Fruit fly (Drosophila melanogaster) whole organism, embryonic: ENCODE results near the gene CG16753.

ENCODE experiments used
- Abd-B ChIP-seq: fragments of 200-800 bp; sonication (Bioruptor generic); optimal IDR thresholded peaks from 2 replicates; lab custom pipeline; 2018; ENCODE audit warnings: missing biosample characterization, mild to moderate bottlenecking, missing genetic modification characterization, moderate library complexity
- Atf6 ChIP-seq: fragments of 200-800 bp; sonication (Bioruptor generic); IDR thresholded peaks from 2 replicates; pipeline ENCODE4 v1.3.6; 2022; ENCODE audit warnings: missing biosample characterization, missing genetic modification characterization
- BEAF-32 ChIP-seq: fragments of 200-800 bp; sonication (Bioruptor generic); optimal IDR thresholded peaks from 3 replicates; lab custom pipeline; 2017; ENCODE audit warnings: missing biosample characterization, missing genetic modification characterization, mild to moderate bottlenecking, moderate library complexity, missing genetic modification reagents
- C15 ChIP-seq: fragments of 200-800 bp; sonication (Bioruptor generic); IDR thresholded peaks from 3 replicates; pipeline ENCODE4 v1.3.6; 2022; ENCODE audit warnings: missing biosample characterization, missing genetic modification characterization
- CG12155 ChIP-seq: fragments of 200-800 bp; sonication (Bioruptor generic); optimal IDR thresholded peaks from 3 replicates; lab custom pipeline; 2016; ENCODE audit warnings: missing biosample characterization, missing genetic modification characterization
- CG13624 ChIP-seq: fragments of 200-800 bp; sonication (Bioruptor generic); optimal IDR thresholded peaks from 2 replicates; lab custom pipeline; 2016; ENCODE audit warnings: missing biosample characterization, missing genetic modification characterization
- CG14050 ChIP-seq: fragments of 200-800 bp; sonication (Bioruptor generic); IDR thresholded peaks from 3 replicates; pipeline ENCODE4 v1.3.6; 2022; ENCODE audit warnings: missing biosample characterization, missing genetic modification characterization
- CG17186 ChIP-seq: fragments of 200-800 bp; sonication (Bioruptor generic); optimal IDR thresholded peaks from 3 replicates; lab custom pipeline; 2017; ENCODE audit warnings: missing biosample characterization, missing genetic modification reagents, missing genetic modification characterization
- CG18011 ChIP-seq: fragments of 200-800 bp; sonication (Bioruptor generic); optimal IDR thresholded peaks from 2 replicates; lab custom pipeline; 2017; ENCODE audit warnings: missing biosample characterization, missing genetic modification characterization, mild to moderate bottlenecking, moderate library complexity, missing genotype
- CG1832 ChIP-seq: fragments of 200-800 bp; sonication (Bioruptor generic); optimal IDR thresholded peaks from 2 replicates; lab custom pipeline; 2017; ENCODE audit warnings: missing biosample characterization, mild to moderate bottlenecking, missing genetic modification characterization, inconsistent platforms
- CG18476 ChIP-seq: fragments of 200-800 bp; sonication (Bioruptor generic); optimal IDR thresholded peaks from 2 replicates; lab custom pipeline; 2016; ENCODE audit warnings: missing biosample characterization, mild to moderate bottlenecking, missing genetic modification characterization
- CG2199 ChIP-seq: fragments of 200-800 bp; sonication (Bioruptor generic); IDR thresholded peaks from 3 replicates; pipeline ENCODE4 v1.3.6; 2022; ENCODE audit warnings: missing biosample characterization, missing genetic modification characterization
- CG31388 ChIP-seq: fragments of 200-800 bp; sonication (Bioruptor generic); optimal IDR thresholded peaks from 2 replicates; lab custom pipeline; 2016; ENCODE audit warnings: missing biosample characterization, missing genetic modification characterization
- CG31441 ChIP-seq: fragments of 200-800 bp; sonication (Bioruptor generic); IDR thresholded peaks from 2 replicates; pipeline ENCODE4 v1.3.6; 2022; ENCODE audit warnings: missing biosample characterization, missing genetic modification characterization
- CG3407 ChIP-seq: fragments of 200-800 bp; sonication (Bioruptor generic); optimal IDR thresholded peaks from 2 replicates; lab custom pipeline; 2018; ENCODE audit warnings: missing biosample characterization, mild to moderate bottlenecking, missing genetic modification characterization
- CG43689 ChIP-seq: fragments of 200-800 bp; sonication (Bioruptor generic); IDR thresholded peaks from 2 replicates; pipeline ENCODE4 v1.3.6; 2022; ENCODE audit warnings: missing biosample characterization, missing genetic modification characterization
- CG6272 ChIP-seq: fragments of 200-800 bp; sonication (Bioruptor generic); IDR thresholded peaks from 2 replicates; pipeline ENCODE4 v1.3.6; 2022; ENCODE audit warnings: missing biosample characterization, missing genetic modification characterization
- CG7271 ChIP-seq: fragments of 200-800 bp; sonication (Bioruptor generic); optimal IDR thresholded peaks from 2 replicates; lab custom pipeline; 2018; ENCODE audit warnings: missing biosample characterization, mild to moderate bottlenecking, missing genetic modification characterization, moderate library complexity
- CG7928 ChIP-seq: fragments of 200-800 bp; sonication (Bioruptor generic); optimal IDR thresholded peaks from 2 replicates; lab custom pipeline; 2017; ENCODE audit warnings: missing biosample characterization, mild to moderate bottlenecking, missing genetic modification characterization
- CG8281 ChIP-seq: fragments of 200-800 bp; sonication (Bioruptor generic); optimal IDR thresholded peaks from 2 replicates; lab custom pipeline; 2018; ENCODE audit warnings: missing biosample characterization, mild to moderate bottlenecking, missing genetic modification characterization, moderate library complexity
- CG9932 ChIP-seq: fragments of 200-800 bp; sonication (Bioruptor generic); IDR thresholded peaks from 2 replicates; pipeline ENCODE4 v1.3.6; 2022; ENCODE audit warnings: missing biosample characterization, missing genetic modification characterization
- CHES-1-like ChIP-seq: fragments of 200-800 bp; sonication (Bioruptor generic); optimal IDR thresholded peaks from 2 replicates; lab custom pipeline; 2016; ENCODE audit warnings: missing biosample characterization, missing genetic modification characterization
- D19A ChIP-seq: fragments of 200-800 bp; optimal IDR thresholded peaks from 3 replicates; lab custom pipeline; 2019; ENCODE audit warnings: missing biosample characterization, mild to moderate bottlenecking, missing genetic modification characterization, moderate library complexity
- D19B ChIP-seq: fragments of 200-800 bp; sonication (Bioruptor generic); optimal IDR thresholded peaks from 2 replicates; lab custom pipeline; 2017; ENCODE audit warnings: missing biosample characterization, mild to moderate bottlenecking, missing genetic modification characterization
- Dad ChIP-seq: fragments of 200-800 bp; sonication (Bioruptor generic); optimal IDR thresholded peaks from 3 replicates; lab custom pipeline; 2016; ENCODE audit warnings: missing biosample characterization, missing genetic modification characterization
- Dref ChIP-seq: fragments of 200-800 bp; sonication (Bioruptor generic); IDR thresholded peaks from 2 replicates; pipeline ENCODE4 v1.3.6; 2022; ENCODE audit warnings: missing biosample characterization, missing genetic modification characterization
- E2f1 ChIP-seq: fragments of 200-800 bp; sonication (Bioruptor generic); IDR thresholded peaks from 2 replicates; pipeline ENCODE4 v1.3.6; 2022; ENCODE audit warnings: missing biosample characterization, missing genetic modification characterization
- Lhr ChIP-seq: fragments of 200-800 bp; sonication (Bioruptor generic); optimal IDR thresholded peaks from 3 replicates; lab custom pipeline; 2017; ENCODE audit warnings: mild to moderate bottlenecking, missing biosample characterization, missing genetic modification reagents, missing genetic modification characterization
- Lim3 ChIP-seq: fragments of 200-800 bp; sonication (Bioruptor generic); IDR thresholded peaks from 2 replicates; pipeline ENCODE4 v1.3.6; 2022; ENCODE audit warnings: missing biosample characterization, missing genetic modification characterization
- Poxn ChIP-seq: fragments of 200-800 bp; sonication (Bioruptor generic); IDR thresholded peaks from 2 replicates; pipeline ENCODE4 v1.3.6; 2022; ENCODE audit warnings: missing biosample characterization, missing genetic modification characterization
- Ravus ChIP-seq: fragments of 200-800 bp; sonication (Bioruptor generic); IDR thresholded peaks from 2 replicates; pipeline ENCODE4 v1.3.6; 2022; ENCODE audit warnings: missing biosample characterization, missing genetic modification characterization
- YL-1 ChIP-seq: fragments of 200-800 bp; sonication (Bioruptor generic); optimal IDR thresholded peaks from 3 replicates; lab custom pipeline; 2017; ENCODE audit warnings: missing biosample characterization, mild to moderate bottlenecking, missing genetic modification characterization
- al ChIP-seq: fragments of 200-800 bp; sonication (Bioruptor generic); IDR thresholded peaks from 2 replicates; pipeline ENCODE4 v1.3.6; 2022; ENCODE audit warnings: missing biosample characterization, missing genetic modification characterization
- chn ChIP-seq: fragments of 200-800 bp; sonication (Bioruptor generic); optimal IDR thresholded peaks from 2 replicates; lab custom pipeline; 2016; ENCODE audit warnings: missing biosample characterization, missing genetic modification characterization
- croc ChIP-seq: fragments of 200-800 bp; sonication (Bioruptor generic); conservative IDR thresholded peaks from 3 replicates; pipeline ENCODE4 v1.3.6; 2022; ENCODE audit warnings: missing biosample characterization, missing genetic modification characterization
- crp ChIP-seq, 2 experiments: fragments of 200-800 bp; sonication (Bioruptor generic); optimal IDR thresholded peaks; 2 replicates in 1 of 2; 3 replicates in 1 of 2; lab custom pipeline; 2017; ENCODE audit warnings: missing biosample characterization in 2 of 2, missing genetic modification characterization in 2 of 2, mild to moderate bottlenecking in 1 of 2, moderate library complexity in 1 of 2
- dan ChIP-seq: fragments of 200-800 bp; sonication (Bioruptor generic); IDR thresholded peaks from 2 replicates; pipeline ENCODE4 v1.3.6; 2022; ENCODE audit warnings: missing biosample characterization, missing genetic modification characterization
- dmrt11E ChIP-seq: fragments of 200-800 bp; sonication (Bioruptor generic); optimal IDR thresholded peaks from 3 replicates; lab custom pipeline; 2018; ENCODE audit warnings: missing biosample characterization, mild to moderate bottlenecking, missing genetic modification characterization, moderate library complexity
- grn ChIP-seq: fragments of 200-800 bp; sonication (Bioruptor generic); optimal IDR thresholded peaks from 3 replicates; lab custom pipeline; 2017; ENCODE audit warnings: missing biosample characterization, missing genetic modification characterization
- lab ChIP-seq: fragments of 200-800 bp; sonication (Bioruptor generic); optimal IDR thresholded peaks from 3 replicates; lab custom pipeline; 2017; ENCODE audit warnings: missing biosample characterization, missing genetic modification characterization, mild to moderate bottlenecking, moderate library complexity, missing genetic modification reagents
- nom ChIP-seq: fragments of 200-800 bp; sonication (Bioruptor generic); optimal IDR thresholded peaks from 2 replicates; lab custom pipeline; 2017; ENCODE audit warnings: missing biosample characterization, missing genetic modification characterization, mild to moderate bottlenecking, moderate library complexity, missing genetic modification reagents
- phol ChIP-seq: fragments of 200-800 bp; sonication (Bioruptor generic); optimal IDR thresholded peaks from 3 replicates; lab custom pipeline; 2018; ENCODE audit warnings: missing biosample characterization, mild to moderate bottlenecking, missing genetic modification characterization, moderate library complexity
- repo ChIP-seq: fragments of 200-800 bp; sonication (Bioruptor generic); optimal IDR thresholded peaks from 2 replicates; lab custom pipeline; 2016; ENCODE audit warnings: missing biosample characterization, missing genetic modification characterization
- so ChIP-seq: fragments of 200-800 bp; sonication (Bioruptor generic); IDR thresholded peaks from 3 replicates; pipeline ENCODE4 v1.3.6; 2022; ENCODE audit warnings: missing biosample characterization, missing genetic modification characterization
- sob ChIP-seq: fragments of 200-800 bp; sonication (Bioruptor generic); IDR thresholded peaks from 2 replicates; pipeline ENCODE4 v1.3.6; 2022; ENCODE audit warnings: missing biosample characterization, missing genetic modification characterization
- stc ChIP-seq: fragments of 200-800 bp; sonication (Bioruptor generic); IDR thresholded peaks from 2 replicates; pipeline ENCODE4 v1.3.6; 2022; ENCODE audit warnings: missing biosample characterization, missing genetic modification characterization
- tio ChIP-seq: fragments of 200-800 bp; sonication (Bioruptor generic); optimal IDR thresholded peaks from 2 replicates; lab custom pipeline; 2017; ENCODE audit warnings: missing biosample characterization, missing genetic modification characterization, inconsistent platforms
- ttk ChIP-seq: fragments of 200-800 bp; sonication (Bioruptor generic); IDR thresholded peaks from 2 replicates; pipeline ENCODE4 v2.1.2; 2022; ENCODE audit warnings: missing biosample characterization, missing genetic modification characterization
- vfl ChIP-seq: fragments of 200-800 bp; sonication (Bioruptor generic); optimal IDR thresholded peaks from 2 replicates; lab custom pipeline; 2016; ENCODE audit warnings: missing biosample characterization, missing genetic modification characterization

CG16753 gene

dm6 chr3L:3052110-3052871, 2.6 kb upstream of the CG16753 start, which contains the start of gene CG1271 (continued):
- 0 out of 2 replicates have a peak, but pooled peaks have one; percentile 3 for TF ChIP-seq Ravus (GFP tag; lab: Robert Waterston, UW)
- 0 out of 2 replicates have a peak, but pooled peaks have one; percentile 37 for TF ChIP-seq CG6272 (GFP tag; lab: Robert Waterston, UW)
- peak; percentile 71 for TF ChIP-seq CHES-1-like (GFP tag; lab: Kevin White, UChicago)
- peak; percentile 72 for TF ChIP-seq sob
- peak; percentile 86 for TF ChIP-seq CG17186 (GFP tag; lab: Kevin White, UChicago)
- peak; percentile 80 for TF ChIP-seq CG7928 (GFP tag; lab: Kevin White, UChicago)
- no peak for TF ChIP-seq YL-1 (GFP tag; lab: Kevin White, UChicago)
- TF ChIP-seq CG7271 (tag; lab: Kevin White, UChicago): no peak
- peak; percentile 65 for TF ChIP-seq BEAF-32 (GFP tag; lab: Kevin White, UChicago)
- TF ChIP-seq al (GFP tag; lab: Robert Waterston, UW): peak; percentile 49; the same call in 1 of the 2 replicates
- TF ChIP-seq CG1832: no peak
- TF ChIP-seq Atf6: no peak
- TF ChIP-seq Poxn (GFP tag; lab: Robert Waterston, UW): no peak
- no peak for TF ChIP-seq CG3407 (GFP tag; lab: Kevin White, UChicago)
- TF ChIP-seq CG43689: no peak
- TF ChIP-seq CG8281 (tag; lab: Kevin White, UChicago): peak; percentile 23
- TF ChIP-seq chn (GFP tag; lab: Kevin White, UChicago): peak; percentile 53
- peak; percentile 9 for TF ChIP-seq CG18011 (GFP tag; lab: Kevin White, UChicago)
- TF ChIP-seq Lhr: peak; percentile 32
- peak; percentile 52 for TF ChIP-seq nom
- peak; percentile 39 for TF ChIP-seq vfl (GFP tag; lab: Kevin White, UChicago)
- TF ChIP-seq Dref: 0 out of 2 replicates have a peak, but pooled peaks have one; percentile 16
- peak; percentile 82 for TF ChIP-seq CG13624 (GFP tag; lab: Kevin White, UChicago)
- TF ChIP-seq D19A (tag; lab: Kevin White, UChicago): peak; percentile 28
- no peak for TF ChIP-seq CG2199 (GFP tag; lab: Robert Waterston, UW)
- no peak for TF ChIP-seq dan (GFP tag; lab: Robert Waterston, UW)
- peak; percentile 80 for TF ChIP-seq phol (tag; lab: Kevin White, UChicago)
- TF ChIP-seq CG31388 (GFP tag; lab: Kevin White, UChicago): peak; percentile 33
- peak; percentile 46; the same call in 1 of the 2 replicates for TF ChIP-seq ttk (GFP tag; lab: Robert Waterston, UW)
- no peak for TF ChIP-seq Lim3 (GFP tag; lab: Robert Waterston, UW)
- TF ChIP-seq stc: no peak
- peak; percentile 38 for TF ChIP-seq repo (GFP tag; lab: Kevin White, UChicago)
- peak; percentile 11 for TF ChIP-seq dmrt11E (tag; lab: Kevin White, UChicago)
- peak; percentile 73 for TF ChIP-seq CG9932 (GFP tag; lab: Robert Waterston, UW)
- TF ChIP-seq croc (GFP tag; lab: Robert Waterston, UW): no peak
- TF ChIP-seq so (GFP tag; lab: Robert Waterston, UW): no peak
- peak; percentile 92 for TF ChIP-seq grn (GFP tag; lab: Kevin White, UChicago)
- TF ChIP-seq tio (GFP tag; lab: Kevin White, UChicago): no peak
- 0 out of 3 replicates have a peak, but pooled peaks have one; percentile 11 for TF ChIP-seq CG14050
- peak in 1 of 2 experiments; percentile 74 for TF ChIP-seq crp (GFP tag; optimal IDR thresholded peaks at IDR 0.05; lab: Kevin White, UChicago)
- TF ChIP-seq C15: 0 out of 3 replicates have a peak, but pooled peaks have one; percentile 45
- peak; percentile 52 for TF ChIP-seq CG18476 (GFP tag; lab: Kevin White, UChicago)
- peak; percentile 83 for TF ChIP-seq Dad
- TF ChIP-seq Abd-B: no peak
- TF ChIP-seq D19B (GFP tag; lab: Kevin White, UChicago): peak; percentile 58
- peak; percentile 83 for TF ChIP-seq lab (GFP tag; lab: Kevin White, UChicago)
- peak; percentile 52 for TF ChIP-seq CG12155 (GFP tag; lab: Kevin White, UChicago)
- TF ChIP-seq CG31441 (GFP tag; lab: Robert Waterston, UW): peak; percentile 61
- TF ChIP-seq E2f1 (GFP tag; lab: Robert Waterston, UW): peak; percentile 62
